Fruit fly (Drosophila melanogaster) whole organism, prepupa: ENCODE results near the gene Lst8.

Experiments used
- CG10631 ChIP-seq: fragments of 200-800 bp; sonication (Bioruptor generic); optimal IDR thresholded peaks from 2 replicates; lab custom pipeline; 2016; ENCODE audit warnings: missing biosample characterization, missing genetic modification characterization
- CG10669 ChIP-seq: fragments of 200-800 bp; sonication (Bioruptor generic); optimal IDR thresholded peaks from 3 replicates; lab custom pipeline; 2018; ENCODE audit warnings: missing biosample characterization, mild to moderate bottlenecking, missing genetic modification characterization, moderate library complexity
- CG11762 ChIP-seq: fragments of 200-800 bp; sonication (Bioruptor generic); optimal IDR thresholded peaks from 3 replicates; lab custom pipeline; 2016; ENCODE audit warnings: missing biosample characterization, missing genetic modification characterization; ENCODE audit not compliant: insufficient read depth
- CG11902 ChIP-seq: fragments of 200-800 bp; sonication (Bioruptor generic); optimal IDR thresholded peaks from 3 replicates; lab custom pipeline; 2016; ENCODE audit warnings: missing biosample characterization, missing genetic modification characterization
- CG15336 ChIP-seq: fragments of 200-800 bp; sonication (Bioruptor generic); IDR thresholded peaks from 2 replicates; pipeline ENCODE4 v1.3.6; 2022; ENCODE audit warnings: missing biosample characterization, missing genetic modification characterization
- CG4318 ChIP-seq: fragments of 200-800 bp; sonication (Bioruptor generic); optimal IDR thresholded peaks from 3 replicates; lab custom pipeline; 2017; ENCODE audit warnings: missing biosample characterization, mild to moderate bottlenecking, missing genetic modification characterization
- CG6163 ChIP-seq: fragments of 200-800 bp; sonication (Bioruptor generic); IDR thresholded peaks from 3 replicates; pipeline ENCODE4 v1.3.6; 2022; ENCODE audit warnings: missing biosample characterization, missing genetic modification characterization
- CG6276 ChIP-seq: fragments of 200-800 bp; sonication (Bioruptor generic); optimal IDR thresholded peaks from 2 replicates; lab custom pipeline; 2017; ENCODE audit warnings: missing biosample characterization, mild to moderate bottlenecking, missing genetic modification characterization
- CG6792 ChIP-seq: fragments of 200-800 bp; sonication (Bioruptor generic); optimal IDR thresholded peaks from 3 replicates; lab custom pipeline; 2016; ENCODE audit warnings: missing biosample characterization, missing genetic modification characterization
- CG6808 ChIP-seq: fragments of 200-800 bp; sonication (Bioruptor generic); optimal IDR thresholded peaks from 3 replicates; lab custom pipeline; 2017; ENCODE audit warnings: missing biosample characterization, missing genetic modification characterization, mild to moderate bottlenecking, moderate library complexity, missing genetic modification reagents
- CG6854 ChIP-seq: fragments of 200-800 bp; sonication (Bioruptor generic); optimal IDR thresholded peaks from 2 replicates; lab custom pipeline; 2017; ENCODE audit warnings: missing biosample characterization, mild to moderate bottlenecking, missing genetic modification characterization
- CG7368 ChIP-seq: fragments of 200-800 bp; sonication (Bioruptor generic); optimal IDR thresholded peaks from 3 replicates; lab custom pipeline; 2016; ENCODE audit warnings: missing biosample characterization, missing genetic modification characterization
- CG8119 ChIP-seq: fragments of 200-800 bp; sonication (Bioruptor generic); IDR thresholded peaks from 3 replicates; pipeline ENCODE4 v1.3.6; 2022; ENCODE audit warnings: missing biosample characterization, missing genetic modification characterization
- CG8319 ChIP-seq: fragments of 200-800 bp; sonication (Bioruptor generic); optimal IDR thresholded peaks from 3 replicates; lab custom pipeline; 2016; ENCODE audit warnings: missing biosample characterization, missing genetic modification characterization
- CG8632 ChIP-seq: fragments of 200-800 bp; sonication (Bioruptor generic); optimal IDR thresholded peaks from 3 replicates; lab custom pipeline; 2016; ENCODE audit warnings: missing biosample characterization, missing genetic modification characterization
- Eip75B ChIP-seq: fragments of 200-800 bp; sonication (Bioruptor generic); optimal IDR thresholded peaks from 3 replicates; lab custom pipeline; 2016; ENCODE audit warnings: missing biosample characterization, missing genetic modification characterization
- Eip78C ChIP-seq: fragments of 200-800 bp; sonication (Bioruptor generic); peaks from one replicate; lab custom pipeline; 2016; ENCODE audit warnings: missing biosample characterization, missing genetic modification characterization
- Eip93F ChIP-seq: fragments of 200-800 bp; sonication (Bioruptor generic); optimal IDR thresholded peaks from 2 replicates; lab custom pipeline; 2016; ENCODE audit warnings: missing biosample characterization, mild to moderate bottlenecking, missing genetic modification characterization
- Gug ChIP-seq: fragments of 200-800 bp; sonication (Bioruptor generic); IDR thresholded peaks from 2 replicates; pipeline ENCODE4 v1.3.6; 2022; ENCODE audit warnings: missing biosample characterization, missing genetic modification characterization
- Hr38 ChIP-seq: sonication (Bioruptor generic); optimal IDR thresholded peaks from 2 replicates; lab custom pipeline; 2016; ENCODE audit warnings: missing biosample characterization, missing genetic modification characterization
- Lpt ChIP-seq: fragments of 200-800 bp; sonication (Bioruptor generic); optimal IDR thresholded peaks from 3 replicates; lab custom pipeline; 2016; ENCODE audit warnings: missing biosample characterization, missing genetic modification characterization
- Met ChIP-seq: fragments of 200-800 bp; sonication (Bioruptor generic); optimal IDR thresholded peaks from 3 replicates; lab custom pipeline; 2016; ENCODE audit warnings: missing biosample characterization, missing genetic modification characterization
- Sox14 ChIP-seq: fragments of 200-800 bp; sonication (Bioruptor generic); optimal IDR thresholded peaks from 3 replicates; lab custom pipeline; 2016; ENCODE audit warnings: missing biosample characterization, missing genetic modification characterization
- achi ChIP-seq: fragments of 200-800 bp; sonication (Bioruptor generic); optimal IDR thresholded peaks from 3 replicates; lab custom pipeline; 2016; ENCODE audit warnings: missing biosample characterization, missing genetic modification characterization
- acj6 ChIP-seq: fragments of 200-800 bp; sonication (Bioruptor generic); optimal IDR thresholded peaks from 3 replicates; lab custom pipeline; 2016; ENCODE audit warnings: missing biosample characterization, missing genetic modification characterization
- cyc ChIP-seq: fragments of 200-800 bp; sonication (Bioruptor generic); optimal IDR thresholded peaks from 3 replicates; lab custom pipeline; 2016; ENCODE audit warnings: missing biosample characterization, missing genetic modification characterization
- eg ChIP-seq: fragments of 200-800 bp; sonication (Bioruptor generic); IDR thresholded peaks from 3 replicates; pipeline ENCODE4 v1.3.6; 2022; ENCODE audit warnings: missing biosample characterization, missing genetic modification characterization
- esn ChIP-seq: fragments of 200-800 bp; sonication (Bioruptor generic); optimal IDR thresholded peaks from 2 replicates; lab custom pipeline; 2016; ENCODE audit warnings: missing biosample characterization, mild to moderate bottlenecking, missing genetic modification characterization, moderate library complexity
- fd59A ChIP-seq: fragments of 200-800 bp; sonication (Bioruptor generic); optimal IDR thresholded peaks from 2 replicates; lab custom pipeline; 2017; ENCODE audit warnings: missing biosample characterization, mild to moderate bottlenecking, missing genetic modification characterization, missing genetic modification reagents
- fd85E ChIP-seq: fragments of 200-800 bp; sonication (Bioruptor generic); optimal IDR thresholded peaks from 3 replicates; lab custom pipeline; 2016; ENCODE audit warnings: missing biosample characterization, missing genetic modification characterization
- fkh ChIP-seq: fragments of 200-800 bp; sonication (Bioruptor generic); optimal IDR thresholded peaks from 3 replicates; lab custom pipeline; 2017; ENCODE audit warnings: missing biosample characterization, mild to moderate bottlenecking, missing genetic modification characterization, moderate library complexity
- lz ChIP-seq: fragments of 200-800 bp; sonication (Bioruptor generic); optimal IDR thresholded peaks from 3 replicates; lab custom pipeline; 2016; ENCODE audit warnings: missing biosample characterization, missing genetic modification characterization
- pdm3 ChIP-seq: fragments of 200-800 bp; sonication (Bioruptor generic); optimal IDR thresholded peaks from 3 replicates; lab custom pipeline; 2016; ENCODE audit warnings: missing biosample characterization, missing genetic modification characterization
- salr ChIP-seq, 2 experiments: fragments of 200-800 bp; sonication (Bioruptor generic); optimal IDR thresholded peaks; 3 replicates each; lab custom pipeline; 2016 to 2018; ENCODE audit warnings: missing biosample characterization in 2 of 2, missing genetic modification characterization in 2 of 2, mild to moderate bottlenecking in 1 of 2
- spab ChIP-seq: fragments of 200-800 bp; sonication (Bioruptor generic); optimal IDR thresholded peaks from 2 replicates; lab custom pipeline; 2017; ENCODE audit warnings: missing biosample characterization, mild to moderate bottlenecking, missing genetic modification characterization, missing genetic modification reagents
- ss ChIP-seq, 2 experiments: fragments of 200-800 bp; sonication (Bioruptor generic); optimal IDR thresholded peaks; 2 replicates in 1 of 2; 3 replicates in 1 of 2; lab custom pipeline; 2017 to 2018; ENCODE audit warnings: mild to moderate bottlenecking in 2 of 2, missing biosample characterization in 2 of 2, missing genetic modification characterization in 2 of 2, moderate library complexity in 1 of 2
- svp ChIP-seq: fragments of 200-800 bp; sonication (Bioruptor generic); peaks from one replicate; lab custom pipeline; 2016; ENCODE audit warnings: missing biosample characterization, missing genetic modification characterization
- topi ChIP-seq: fragments of 200-800 bp; sonication (Bioruptor generic); optimal IDR thresholded peaks from 3 replicates; lab custom pipeline; 2016; ENCODE audit warnings: missing biosample characterization, missing genetic modification characterization
- vri ChIP-seq: fragments of 200-800 bp; sonication (Bioruptor generic); optimal IDR thresholded peaks from 3 replicates; lab custom pipeline; 2016; ENCODE audit warnings: missing biosample characterization, mild to moderate bottlenecking, missing genetic modification characterization

Lst8 gene

dm6 chrX:9640690-9641149, 35.0 kb upstream of the Lst8 start (continued):
- TF ChIP-seq CG4318 (GFP tag; lab: Kevin White, UChicago) = peak; percentile 90
- TF ChIP-seq Eip78C = peak; percentile 98
- peak; percentile 62 for TF ChIP-seq fd85E (GFP tag; lab: Kevin White, UChicago)
- peak; percentile 76 for TF ChIP-seq CG11902 (GFP tag; lab: Kevin White, UChicago)
- peak; percentile 92 for TF ChIP-seq Eip75B (GFP tag; lab: Kevin White, UChicago)
- peak; percentile 94 for TF ChIP-seq svp (GFP tag; lab: Kevin White, UChicago)
- peak; percentile 84 for TF ChIP-seq cyc
- TF ChIP-seq ss (GFP tag; optimal IDR thresholded peaks at IDR 0.05; lab: Kevin White, UChicago) = peak; percentile 74 to 87
- TF ChIP-seq, all 60 proteins: peak for 60

DNA sequence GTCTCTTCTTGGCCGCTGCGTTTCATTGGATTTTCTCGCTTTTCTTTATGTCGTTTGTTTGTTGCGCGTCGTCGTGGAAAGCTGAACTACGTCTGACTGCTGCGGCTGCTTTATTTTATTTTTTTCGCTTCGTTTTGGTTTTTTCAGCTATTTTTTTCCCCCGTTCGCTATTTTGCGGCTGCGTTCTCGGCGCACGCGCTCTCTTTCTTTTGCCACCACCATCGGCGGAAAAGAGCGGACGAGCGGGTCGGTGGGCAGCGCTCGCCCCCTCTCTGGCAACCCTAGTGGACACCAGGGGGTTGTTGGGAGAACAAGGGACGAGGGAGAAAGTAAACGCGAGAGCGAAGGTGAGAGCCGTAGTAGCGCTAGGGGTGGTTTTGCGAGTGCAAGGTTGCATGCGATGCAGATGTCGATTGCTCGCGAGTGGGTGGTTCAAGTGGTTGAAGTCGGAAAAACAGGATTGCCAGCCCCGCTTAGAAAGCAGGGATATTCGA, 33.2 kb upstream of the Lst8 start:
- TF ChIP-seq esn (GFP tag; lab: Kevin White, UChicago) = no peak
- TF ChIP-seq CG4318 (GFP tag; lab: Kevin White, UChicago) = no peak
- no peak for TF ChIP-seq spab (GFP tag; lab: Kevin White, UChicago)
- no peak for TF ChIP-seq Gug
- peak; percentile 54; the same call in 2 of the 3 replicates for TF ChIP-seq CG8119 (GFP tag; lab: Robert Waterston, UW)
- TF ChIP-seq fkh (GFP tag; lab: Kevin White, UChicago) = no peak
- no peak for TF ChIP-seq CG8319 (GFP tag; lab: Kevin White, UChicago)
- no peak for TF ChIP-seq Eip75B (GFP tag; lab: Kevin White, UChicago)
- TF ChIP-seq lz = no peak
- TF ChIP-seq Met (GFP tag; lab: Kevin White, UChicago) = no peak
- no peak for TF ChIP-seq fd59A (GFP tag; lab: Kevin White, UChicago)
- TF ChIP-seq Sox14 (GFP tag; lab: Kevin White, UChicago) = no peak
- peak; percentile 53 for TF ChIP-seq CG6276
- TF ChIP-seq CG6854 (GFP tag; lab: Kevin White, UChicago) = no peak
- TF ChIP-seq acj6 (GFP tag; lab: Kevin White, UChicago) = no peak
- no peak for TF ChIP-seq vri (GFP tag; lab: Kevin White, UChicago)
- no peak for TF ChIP-seq Eip93F (GFP tag; lab: Kevin White, UChicago)
- TF ChIP-seq Hr38 (GFP tag; lab: Kevin White, UChicago) = no peak
- peak; percentile 19; the same call in 1 of the 2 replicates for TF ChIP-seq CG15336
- TF ChIP-seq achi (GFP tag; lab: Kevin White, UChicago) = no peak
- no peak for TF ChIP-seq CG6792 (GFP tag; lab: Kevin White, UChicago)
- TF ChIP-seq svp (GFP tag; lab: Kevin White, UChicago) = no peak
- TF ChIP-seq Lpt (GFP tag; lab: Kevin White, UChicago) = no peak
- TF ChIP-seq Eip78C = no peak
- TF ChIP-seq salr (GFP tag; optimal IDR thresholded peaks at IDR 0.05; lab: Kevin White, UChicago) = peak in 1 of 2 experiments; percentile 4
- no peak for TF ChIP-seq CG6163 (GFP tag; lab: Robert Waterston, UW)
- TF ChIP-seq pdm3 = no peak
- TF ChIP-seq CG10631 (GFP tag; lab: Kevin White, UChicago) = no peak
- TF ChIP-seq CG8632 (GFP tag; lab: Kevin White, UChicago) = no peak
- TF ChIP-seq CG11762 = no peak
- peak; percentile 61; the same call in 2 of the 3 replicates for TF ChIP-seq eg (GFP tag; lab: Robert Waterston, UW)
- TF ChIP-seq topi (GFP tag; lab: Kevin White, UChicago) = no peak

DNA sequence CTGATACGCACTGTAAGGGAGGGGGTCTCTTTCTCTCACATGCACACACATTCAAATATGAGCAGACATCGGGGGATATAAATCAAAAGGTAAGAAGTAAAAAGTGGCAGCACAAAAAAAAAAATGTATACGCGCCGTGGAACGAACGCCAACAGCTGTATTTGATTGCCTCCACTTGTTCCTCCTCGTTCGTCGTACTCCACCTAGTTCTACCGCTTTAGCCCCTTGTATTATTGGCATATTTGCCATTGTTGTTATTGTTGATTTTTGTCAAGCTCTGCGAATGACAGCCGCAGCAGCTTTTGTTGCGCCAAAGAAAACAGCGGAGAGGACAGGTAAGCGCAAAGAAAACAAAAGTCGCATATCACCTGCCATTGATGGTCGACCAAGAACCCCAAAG, 31.1 kb upstream of the Lst8 start:
- TF ChIP-seq Sox14 (GFP tag; lab: Kevin White, UChicago) (peak; percentile 12), CG10669 (no peak), Eip78C (peak; percentile 65), vri (GFP tag; lab: Kevin White, UChicago) (peak; percentile 11), fkh (GFP tag; lab: Kevin White, UChicago) (peak; percentile 53), CG6808 (GFP tag; lab: Kevin White, UChicago) (peak; percentile 0), ss (GFP tag; optimal IDR thresholded peaks at IDR 0.05; lab: Kevin White, UChicago) (peak; percentile 24 to 29), CG7368 (no peak), esn (GFP tag; lab: Kevin White, UChicago) (peak; percentile 31)
- TF ChIP-seq, all 60 proteins: peak for 7
